Worm (Caenorhabditis elegans) whole organism, L2 larva: ENCODE results near the gene nlp-11.
"Not testable (repeated sequence)": the region's sequence is repeated elsewhere in the genome, so short reads cannot be mapped to it uniquely, and the experiment has no call there.

Source experiments
- F13H6.1 ChIP-seq: sonication (generic microtip); optimal IDR thresholded peaks from 2 replicates; lab custom pipeline; 2016; ENCODE audit warnings: missing genetic modification characterization, missing compliant biosample characterization
- R02D3.7 ChIP-seq: fragments of 150-350 bp; optimal IDR thresholded peaks from 2 replicates; lab custom pipeline; 2014; ENCODE audit warnings: missing biosample characterization, missing genetic modification characterization
- Y55F3AM.14 ChIP-seq: fragments of 200-800 bp; sonication (Bioruptor generic); optimal IDR thresholded peaks from 2 replicates; lab custom pipeline; 2018; ENCODE audit warnings: mild to moderate bottlenecking, missing genetic modification characterization, missing compliant biosample characterization
- ZK546.5 ChIP-seq: sonication (generic microtip); optimal IDR thresholded peaks from 2 replicates; lab custom pipeline; 2017; ENCODE audit warnings: missing biosample characterization, missing genetic modification characterization
- alr-1 ChIP-seq: fragments of 150-350 bp; optimal IDR thresholded peaks from 2 replicates; lab custom pipeline; 2014; ENCODE audit warnings: missing biosample characterization, missing genetic modification characterization
- ama-1 ChIP-seq: fragments of 150-350 bp; optimal IDR thresholded peaks from 2 replicates; lab custom pipeline; 2018; ENCODE audit warnings: inconsistent platforms
- crh-2 ChIP-seq: sonication (generic microtip); optimal IDR thresholded peaks from 2 replicates; lab custom pipeline; 2017; ENCODE audit warnings: missing biosample characterization, missing genetic modification characterization
- egl-27 ChIP-seq: sonication (generic microtip); optimal IDR thresholded peaks from 3 replicates; lab custom pipeline; 2017; ENCODE audit warnings: missing biosample characterization, missing genetic modification reagents, missing genetic modification characterization
- elt-1 ChIP-seq: fragments of 150-350 bp; optimal IDR thresholded peaks from 2 replicates; lab custom pipeline; 2014; ENCODE audit warnings: missing biosample characterization, missing genetic modification characterization
- fos-1 ChIP-seq: fragments of 150-350 bp; optimal IDR thresholded peaks from 2 replicates; lab custom pipeline; 2014; ENCODE audit warnings: missing biosample characterization, missing genetic modification characterization
- gmeb-1 ChIP-seq: fragments of 150-350 bp; optimal IDR thresholded peaks from 2 replicates; lab custom pipeline; 2014; ENCODE audit warnings: missing biosample characterization, missing genetic modification characterization
- lin-11 ChIP-seq: fragments of 150-350 bp; sonication (generic microtip); optimal IDR thresholded peaks from 2 replicates; lab custom pipeline; 2014; ENCODE audit warnings: missing biosample characterization, missing genetic modification characterization, inconsistent platforms, mixed read lengths
- lsy-2 ChIP-seq, 2 experiments: fragments of 150-350 bp in 1 of 2; sonication (generic microtip) in 1 of 2; optimal IDR thresholded peaks; 2 replicates each; lab custom pipeline; 2014 to 2017; ENCODE audit warnings: missing biosample characterization in 2 of 2, missing genetic modification characterization in 2 of 2
- mbf-1 ChIP-seq: sonication (generic microtip); optimal IDR thresholded peaks from 2 replicates; lab custom pipeline; 2017; ENCODE audit warnings: missing biosample characterization, missing genetic modification characterization
- nhr-10 ChIP-seq: sonication (generic microtip); optimal IDR thresholded peaks from 2 replicates; lab custom pipeline; 2017; ENCODE audit warnings: missing biosample characterization, missing genetic modification characterization
- nhr-11 ChIP-seq: fragments of 150-350 bp; optimal IDR thresholded peaks from 2 replicates; lab custom pipeline; 2014; ENCODE audit warnings: missing biosample characterization, missing genetic modification characterization
- nhr-21 ChIP-seq: fragments of 150-350 bp; optimal IDR thresholded peaks from 2 replicates; lab custom pipeline; 2014; ENCODE audit warnings: missing biosample characterization, missing genetic modification characterization
- nhr-23 ChIP-seq: fragments of 150-350 bp; optimal IDR thresholded peaks from 2 replicates; lab custom pipeline; 2014; ENCODE audit warnings: missing biosample characterization, missing genetic modification reagents, missing genetic modification characterization
- nhr-6 ChIP-seq: fragments of 150-350 bp; optimal IDR thresholded peaks from 2 replicates; lab custom pipeline; 2014; ENCODE audit warnings: missing biosample characterization, missing genetic modification characterization
- nhr-77 ChIP-seq: fragments of 150-350 bp; optimal IDR thresholded peaks from 2 replicates; lab custom pipeline; 2014; ENCODE audit warnings: missing biosample characterization, missing genetic modification characterization
- peb-1 ChIP-seq: fragments of 150-350 bp; optimal IDR thresholded peaks from 2 replicates; lab custom pipeline; 2014; ENCODE audit warnings: missing biosample characterization, missing genetic modification characterization
- sem-4 ChIP-seq: fragments of 150-350 bp; optimal IDR thresholded peaks from 2 replicates; lab custom pipeline; 2014; ENCODE audit warnings: missing biosample characterization, missing genetic modification reagents, missing genetic modification characterization
- skn-1 ChIP-seq: sonication (generic microtip); optimal IDR thresholded peaks from 2 replicates; lab custom pipeline; 2017; ENCODE audit warnings: missing biosample characterization, missing genetic modification characterization
- sma-9 ChIP-seq, 2 experiments: fragments of 150-350 bp in 1 of 2; sonication (generic microtip) in 1 of 2; optimal IDR thresholded peaks; 2 replicates each; lab custom pipeline; 2014 to 2016; ENCODE audit warnings: missing genetic modification characterization in 2 of 2, mild to moderate bottlenecking in 1 of 2, missing biosample characterization in 1 of 2, missing compliant biosample characterization in 1 of 2, missing genetic modification reagents in 1 of 2, moderate library complexity in 1 of 2
- snpc-4 ChIP-seq: fragments of 150-350 bp; optimal IDR thresholded peaks from 2 replicates; lab custom pipeline; 2014; ENCODE audit warnings: missing biosample characterization, missing genetic modification characterization
- unc-55 ChIP-seq: fragments of 150-350 bp; sonication (generic microtip); optimal IDR thresholded peaks from 3 replicates; lab custom pipeline; 2014; ENCODE audit warnings: missing biosample characterization, missing genetic modification reagents, missing genetic modification characterization
- zag-1 ChIP-seq: fragments of 150-350 bp; optimal IDR thresholded peaks from 2 replicates; lab custom pipeline; 2014; ENCODE audit warnings: missing biosample characterization, missing genetic modification characterization
- ztf-1 ChIP-seq: fragments of 200-800 bp; sonication (Bioruptor generic); conservative IDR thresholded peaks from 2 replicates; pipeline ENCODE4 v1.3.6; 2022; ENCODE audit warnings: missing genetic modification characterization, missing compliant biosample characterization

Gene nlp-11

ce11 chrII:9691839-9692238 lies at the start of gene nlp-11:
Gene nlp-11 (minus strand): TSS chrII:9691939.
- TF ChIP-seq nhr-6 (tag; lab: Kevin White, UChicago): no peak

- TF ChIP-seq gmeb-1 (tag; lab: Kevin White, UChicago): no peak
- no peak for TF ChIP-seq nhr-23 (tag; lab: Kevin White, UChicago)
- no peak for TF ChIP-seq sem-4 (tag; lab: Kevin White, UChicago)
- TF ChIP-seq nhr-10 (tag; lab: Kevin White, UChicago): no peak
- TF ChIP-seq nhr-6 (tag; lab: Kevin White, UChicago): no peak
- no peak for TF ChIP-seq nhr-21 (tag; lab: Kevin White, UChicago)
- no peak for TF ChIP-seq crh-2 (tag; lab: Kevin White, UChicago)
- no peak for TF ChIP-seq R02D3.7
- TF ChIP-seq snpc-4: no peak
- TF ChIP-seq nhr-11: no peak
- no peak for TF ChIP-seq lin-11 (tag; lab: Kevin White, UChicago)
- TF ChIP-seq egl-27 (tag; lab: Kevin White, UChicago): no peak
- TF ChIP-seq ZK546.5 (tag; lab: Kevin White, UChicago): no peak
- TF ChIP-seq alr-1: no peak
- TF ChIP-seq, all 48 proteins: peak for 0
Observed at ce11 chrII:9741400-9741799, 49.7 kb upstream of the nlp-11 start.

DNA sequence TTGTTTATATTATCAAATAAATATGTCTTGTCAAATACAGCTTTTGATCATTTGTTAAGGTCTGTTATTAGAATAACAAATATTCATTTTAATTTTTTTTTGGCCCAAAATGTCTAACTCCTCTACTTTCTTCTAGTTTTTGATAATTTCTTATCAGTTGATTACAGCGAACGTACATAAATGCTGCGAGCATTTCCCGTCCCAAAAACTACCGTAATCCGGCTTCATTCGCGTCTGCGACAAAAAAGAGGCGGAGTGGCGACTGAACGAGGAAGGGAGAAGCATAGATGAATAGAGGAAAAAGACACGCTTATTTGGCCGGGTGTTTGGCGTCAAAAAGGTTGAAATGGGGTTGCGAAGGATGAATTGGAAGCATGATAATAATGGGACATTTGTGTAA lies 48.8 kb upstream of the nlp-11 start:
- peak; percentile 39 for TF ChIP-seq fos-1 (tag; lab: Kevin White, UChicago)
- TF ChIP-seq snpc-4: no peak
- TF ChIP-seq crh-2 (tag; lab: Kevin White, UChicago): peak; percentile 42
- TF ChIP-seq lin-11 (tag; lab: Kevin White, UChicago): no peak
- TF ChIP-seq lsy-2 (tag; optimal IDR thresholded peaks at IDR 0.05; lab: Kevin White, UChicago): peak in 1 of 2 experiments; percentile 53
- no peak for TF ChIP-seq zag-1 (tag; lab: Kevin White, UChicago)
- TF ChIP-seq ama-1 (lab: Kevin White, UChicago): no peak
- no peak for TF ChIP-seq nhr-23 (tag; lab: Kevin White, UChicago)
- no peak for TF ChIP-seq nhr-6 (tag; lab: Kevin White, UChicago)
- no peak for TF ChIP-seq elt-1 (tag; lab: Kevin White, UChicago)
- no peak for TF ChIP-seq skn-1 (tag; lab: Kevin White, UChicago)
- TF ChIP-seq nhr-21 (tag; lab: Kevin White, UChicago): no peak
- peak; percentile 10 for TF ChIP-seq sma-9 (GFP tag; optimal IDR thresholded peaks at IDR 0.05; lab: Kevin White, UChicago)
- TF ChIP-seq sma-9 (tag; optimal IDR thresholded peaks at IDR 0.05; lab: Kevin White, UChicago): no peak
- no peak for TF ChIP-seq mbf-1

ce11 chrII:9738820-9739219 lies 47.1 kb upstream of the nlp-11 start:
- TF ChIP-seq crh-2 (tag; lab: Kevin White, UChicago) (peak; percentile 36), F13H6.1 (tag; lab: Kevin White, UChicago) (peak; percentile 37), fos-1 (tag; lab: Kevin White, UChicago) (peak; percentile 81), ZK546.5 (tag; lab: Kevin White, UChicago) (no peak), zag-1 (tag; lab: Kevin White, UChicago) (no peak)
- TF ChIP-seq, all 48 proteins: peak for 3

ce11 chrII:9735785-9736184 lies 44.0 kb upstream of the nlp-11 start:
- no peak for TF ChIP-seq nhr-77 (tag; lab: Kevin White, UChicago)
- no peak for TF ChIP-seq nhr-10 (tag; lab: Kevin White, UChicago)
- no peak for TF ChIP-seq ztf-1 (GFP tag; lab: Robert Waterston, UW)
- no peak for TF ChIP-seq ama-1 (lab: Kevin White, UChicago)
- TF ChIP-seq alr-1: no peak
- no peak for TF ChIP-seq peb-1 (tag; lab: Kevin White, UChicago)
- TF ChIP-seq unc-55 (GFP tag; lab: Kevin White, UChicago): no peak
- no peak for TF ChIP-seq nhr-6 (tag; lab: Kevin White, UChicago)
- no peak for TF ChIP-seq nhr-23 (tag; lab: Kevin White, UChicago)
- TF ChIP-seq Y55F3AM.14 (GFP tag; lab: Kevin White, UChicago): no peak

- TF ChIP-seq sma-9 (GFP tag; optimal IDR thresholded peaks at IDR 0.05; lab: Kevin White, UChicago); sma-9 (tag; optimal IDR thresholded peaks at IDR 0.05; lab: Kevin White, UChicago); skn-1 (tag; lab: Kevin White, UChicago); nhr-10 (tag; lab: Kevin White, UChicago): not testable (repeated sequence)
Observed at ce11 chrII:9731810-9732209, 40.1 kb upstream of the nlp-11 start, which contains the start of gene mab-3. Gene mab-3 (plus strand): TSS chrII:9732137.
